Fruit fly (Drosophila melanogaster) whole organism, embryonic: Measurements from ENCODE around the gene gro.
A peak's percentile ranks its signal among the peaks of the same experiment; 100 is the strongest.

ENCODE experiments used
- Aef1 ChIP-seq: fragments of 200-800 bp; sonication (Bioruptor generic); IDR thresholded peaks from 3 replicates; pipeline ENCODE4 v1.3.6; 2022; ENCODE audit warnings: missing biosample characterization, missing genetic modification characterization
- Asciz ChIP-seq: fragments of 200-800 bp; sonication (Bioruptor generic); optimal IDR thresholded peaks from 2 replicates; lab custom pipeline; 2017; ENCODE audit warnings: missing biosample characterization, mild to moderate bottlenecking, missing genetic modification characterization, missing genetic modification reagents
- Blimp-1 ChIP-seq: fragments of 200-800 bp; sonication (Bioruptor generic); optimal IDR thresholded peaks from 3 replicates; lab custom pipeline; 2018; ENCODE audit warnings: missing biosample characterization, missing genetic modification characterization, mild to moderate bottlenecking, moderate library complexity, missing genetic modification reagents
- BtbVII ChIP-seq: fragments of 200-800 bp; sonication (Bioruptor generic); optimal IDR thresholded peaks from 3 replicates; lab custom pipeline; 2017; ENCODE audit warnings: missing biosample characterization, mild to moderate bottlenecking, missing genetic modification characterization
- CG10565 ChIP-seq: fragments of 200-800 bp; sonication (Bioruptor generic); optimal IDR thresholded peaks from 3 replicates; lab custom pipeline; 2016; ENCODE audit warnings: missing biosample characterization, mild to moderate bottlenecking, missing genetic modification characterization
- CG11723 ChIP-seq: fragments of 200-800 bp; sonication (Bioruptor generic); optimal IDR thresholded peaks from 2 replicates; lab custom pipeline; 2017; ENCODE audit warnings: missing biosample characterization, mild to moderate bottlenecking, missing genetic modification characterization
- CG14441 ChIP-seq: fragments of 200-800 bp; sonication (Bioruptor generic); IDR thresholded peaks from 2 replicates; pipeline ENCODE4 v1.3.6; 2022; ENCODE audit warnings: missing biosample characterization, missing genetic modification characterization
- CG17912 ChIP-seq: fragments of 200-800 bp; sonication (Bioruptor generic); optimal IDR thresholded peaks from 2 replicates; lab custom pipeline; 2018; ENCODE audit warnings: missing biosample characterization, mild to moderate bottlenecking, missing genetic modification characterization
- CG18599 ChIP-seq: fragments of 200-800 bp; sonication (Bioruptor generic); optimal IDR thresholded peaks from 3 replicates; lab custom pipeline; 2017; ENCODE audit warnings: missing biosample characterization, missing genetic modification characterization, mild to moderate bottlenecking, moderate library complexity, missing genetic modification reagents
- CG2678 ChIP-seq: fragments of 200-800 bp; sonication (Bioruptor generic); optimal IDR thresholded peaks from 3 replicates; lab custom pipeline; 2019; ENCODE audit warnings: missing biosample characterization, mild to moderate bottlenecking, missing genetic modification characterization, moderate library complexity
- CG2889 ChIP-seq: fragments of 200-800 bp; sonication (Bioruptor generic); IDR thresholded peaks from 3 replicates; pipeline ENCODE4 v1.3.6; 2022; ENCODE audit warnings: missing biosample characterization, missing genetic modification characterization
- CG31365 ChIP-seq: fragments of 200-800 bp; sonication (Bioruptor generic); optimal IDR thresholded peaks from 2 replicates; lab custom pipeline; 2018; ENCODE audit warnings: missing biosample characterization, mild to moderate bottlenecking, missing genetic modification characterization
- CG3407 ChIP-seq: fragments of 200-800 bp; sonication (Bioruptor generic); optimal IDR thresholded peaks from 2 replicates; lab custom pipeline; 2018; ENCODE audit warnings: missing biosample characterization, mild to moderate bottlenecking, missing genetic modification characterization
- CG6654 ChIP-seq: fragments of 200-800 bp; sonication (Bioruptor generic); optimal IDR thresholded peaks from 2 replicates; lab custom pipeline; 2017; ENCODE audit warnings: missing biosample characterization, mild to moderate bottlenecking, missing genetic modification characterization
- CG6813 ChIP-seq: fragments of 200-800 bp; sonication (Bioruptor generic); optimal IDR thresholded peaks from 2 replicates; lab custom pipeline; 2017; ENCODE audit warnings: missing biosample characterization, missing genetic modification characterization, mild to moderate bottlenecking, moderate library complexity, missing genetic modification reagents
- CG8359 ChIP-seq: fragments of 200-800 bp; sonication (Bioruptor generic); optimal IDR thresholded peaks from 2 replicates; lab custom pipeline; 2017; ENCODE audit warnings: missing biosample characterization, mild to moderate bottlenecking, missing genetic modification characterization, borderline replicate concordance
- CG8388 ChIP-seq: fragments of 200-800 bp; sonication (Bioruptor generic); optimal IDR thresholded peaks from 2 replicates; lab custom pipeline; 2019; ENCODE audit warnings: missing biosample characterization, mild to moderate bottlenecking, missing genetic modification characterization, moderate library complexity
- CG8924 ChIP-seq: fragments of 200-800 bp; optimal IDR thresholded peaks from 3 replicates; lab custom pipeline; 2019; ENCODE audit warnings: missing biosample characterization, mild to moderate bottlenecking, missing genetic modification characterization, moderate library complexity
- CG9932 ChIP-seq: fragments of 200-800 bp; sonication (Bioruptor generic); IDR thresholded peaks from 2 replicates; pipeline ENCODE4 v1.3.6; 2022; ENCODE audit warnings: missing biosample characterization, missing genetic modification characterization
- D19A ChIP-seq: fragments of 200-800 bp; optimal IDR thresholded peaks from 3 replicates; lab custom pipeline; 2019; ENCODE audit warnings: missing biosample characterization, mild to moderate bottlenecking, missing genetic modification characterization, moderate library complexity
- Dfd ChIP-seq, 2 experiments: fragments of >200 bp; optimal IDR thresholded peaks; 2 replicates each; lab custom pipeline; 2017; ENCODE audit warnings: missing biosample characterization in 2 of 2, missing genetic modification characterization in 2 of 2
- Doc2 ChIP-seq: fragments of 200-800 bp; sonication (Bioruptor generic); IDR thresholded peaks from 2 replicates; pipeline ENCODE4 v1.3.6; 2022; ENCODE audit warnings: missing biosample characterization, missing genetic modification characterization
- Ets65A ChIP-seq: fragments of 200-800 bp; sonication (Bioruptor generic); peaks from one replicate; lab custom pipeline; 2016; ENCODE audit warnings: missing biosample characterization, missing genetic modification characterization
- H2.0 ChIP-seq: fragments of 200-800 bp; sonication (Bioruptor generic); IDR thresholded peaks from 2 replicates; pipeline ENCODE4 v1.3.6; 2022; ENCODE audit warnings: missing biosample characterization, missing genetic modification characterization
- Hmr ChIP-seq: fragments of 200-800 bp; sonication (Bioruptor generic); optimal IDR thresholded peaks from 3 replicates; lab custom pipeline; 2017; ENCODE audit warnings: mild to moderate bottlenecking, missing biosample characterization, missing genetic modification reagents, missing genetic modification characterization
- Hr3 ChIP-seq: fragments of 200-800 bp; sonication (Bioruptor generic); optimal IDR thresholded peaks from 3 replicates; lab custom pipeline; 2016; ENCODE audit warnings: missing biosample characterization, missing genetic modification characterization
- MTF-1 ChIP-seq: fragments of 200-800 bp; sonication (Bioruptor generic); optimal IDR thresholded peaks from 2 replicates; lab custom pipeline; 2018; ENCODE audit warnings: missing biosample characterization, mild to moderate bottlenecking, missing genetic modification characterization, borderline replicate concordance
- Sox100B ChIP-seq: fragments of 200-800 bp; sonication (Bioruptor generic); optimal IDR thresholded peaks from 3 replicates; lab custom pipeline; 2018; ENCODE audit warnings: missing biosample characterization, mild to moderate bottlenecking, missing genetic modification characterization
- Xrp1 ChIP-seq: fragments of 200-800 bp; sonication (Bioruptor generic); IDR thresholded peaks from 2 replicates; pipeline ENCODE4 v1.3.6; 2022; ENCODE audit warnings: missing biosample characterization, missing genetic modification characterization
- btn ChIP-seq: fragments of 200-800 bp; sonication (Bioruptor generic); optimal IDR thresholded peaks from 2 replicates; lab custom pipeline; 2016; ENCODE audit warnings: missing biosample characterization, missing genetic modification characterization
- crp ChIP-seq, 2 experiments: fragments of 200-800 bp; sonication (Bioruptor generic); optimal IDR thresholded peaks; 2 replicates in 1 of 2; 3 replicates in 1 of 2; lab custom pipeline; 2017; ENCODE audit warnings: missing biosample characterization in 2 of 2, missing genetic modification characterization in 2 of 2, mild to moderate bottlenecking in 1 of 2, moderate library complexity in 1 of 2
- dm ChIP-seq: fragments of 200-800 bp; sonication (Bioruptor generic); optimal IDR thresholded peaks from 3 replicates; lab custom pipeline; 2016; ENCODE audit warnings: missing biosample characterization, missing genetic modification characterization
- dysf ChIP-seq: fragments of 200-800 bp; sonication (Bioruptor generic); IDR thresholded peaks from 3 replicates; pipeline ENCODE4 v1.3.6; 2022; ENCODE audit warnings: missing biosample characterization, missing genetic modification characterization
- esg ChIP-seq: fragments of 200-800 bp; sonication (Bioruptor generic); conservative IDR thresholded peaks from 2 replicates; pipeline ENCODE4 v1.3.6; 2022; ENCODE audit warnings: missing biosample characterization, missing genetic modification characterization
- gcm ChIP-seq: fragments of 200-800 bp; sonication (Bioruptor generic); optimal IDR thresholded peaks from 2 replicates; lab custom pipeline; 2019; ENCODE audit warnings: missing biosample characterization, mild to moderate bottlenecking, missing genetic modification characterization, moderate library complexity
- ind ChIP-seq: fragments of 200-800 bp; sonication (Bioruptor generic); optimal IDR thresholded peaks from 3 replicates; lab custom pipeline; 2016; ENCODE audit warnings: missing biosample characterization, missing genetic modification characterization
- mam ChIP-seq: fragments of 200-800 bp; sonication (Bioruptor generic); optimal IDR thresholded peaks from 3 replicates; lab custom pipeline; 2016; ENCODE audit warnings: missing biosample characterization, missing genetic modification characterization
- mld ChIP-seq: fragments of 200-800 bp; sonication (Bioruptor generic); IDR thresholded peaks from 3 replicates; pipeline ENCODE4 v1.3.6; 2022; ENCODE audit warnings: missing biosample characterization, missing genetic modification characterization; ENCODE audit not compliant: partially characterized antibody
- nom ChIP-seq: fragments of 200-800 bp; sonication (Bioruptor generic); optimal IDR thresholded peaks from 2 replicates; lab custom pipeline; 2017; ENCODE audit warnings: missing biosample characterization, missing genetic modification characterization, mild to moderate bottlenecking, moderate library complexity, missing genetic modification reagents
- peb ChIP-seq: fragments of 200-800 bp; sonication (Bioruptor generic); IDR thresholded peaks from 2 replicates; pipeline ENCODE4 v1.3.6; 2022; ENCODE audit warnings: missing biosample characterization, missing genetic modification characterization
- ranshi ChIP-seq: fragments of 200-800 bp; sonication (Bioruptor generic); IDR thresholded peaks from 2 replicates; pipeline ENCODE4 v1.3.6; 2022; ENCODE audit warnings: missing biosample characterization, missing genetic modification characterization
- sc ChIP-seq, 3 experiments: fragments of >200 bp in 2 of 3; fragments of 200-800 bp in 1 of 3; sonication (Bioruptor generic) in 1 of 3; optimal IDR thresholded peaks; 2 replicates in 2 of 3; 3 replicates in 1 of 3; lab custom pipeline; 2017; ENCODE audit warnings: mild to moderate bottlenecking in 1 of 3, missing biosample characterization in 1 of 3, missing genetic modification characterization in 1 of 3, missing genetic modification reagents in 1 of 3
- sens ChIP-seq: fragments of 200-800 bp; sonication (Bioruptor generic); peaks from one replicate; lab custom pipeline; 2016; ENCODE audit warnings: missing biosample characterization, missing genetic modification characterization
- stc ChIP-seq: fragments of 200-800 bp; sonication (Bioruptor generic); IDR thresholded peaks from 2 replicates; pipeline ENCODE4 v1.3.6; 2022; ENCODE audit warnings: missing biosample characterization, missing genetic modification characterization
- trh ChIP-seq: fragments of 200-800 bp; sonication (Bioruptor generic); optimal IDR thresholded peaks from 2 replicates; lab custom pipeline; 2016; ENCODE audit warnings: missing biosample characterization, missing genetic modification characterization
- vnd ChIP-seq: fragments of 200-800 bp; sonication (Bioruptor generic); IDR thresholded peaks from 3 replicates; pipeline ENCODE4 v1.3.6; 2022; ENCODE audit warnings: missing biosample characterization, missing genetic modification characterization; ENCODE audit not compliant: partially characterized antibody
- zf30C ChIP-seq: fragments of 200-800 bp; sonication (Bioruptor generic); optimal IDR thresholded peaks from 3 replicates; lab custom pipeline; 2018; ENCODE audit warnings: missing biosample characterization, mild to moderate bottlenecking, missing genetic modification characterization
- zfh1 ChIP-seq: fragments of 200-800 bp; sonication (Bioruptor generic); IDR thresholded peaks from 3 replicates; pipeline ENCODE4 v1.3.6; 2022; ENCODE audit warnings: missing biosample characterization, missing genetic modification characterization

The gro gene

dm6 chr3R:26012801-26013663 is 28.5 kb upstream of the gro start (continued):
- TF ChIP-seq sens (GFP tag; lab: Kevin White, UChicago) (peak; percentile 73), vnd (GFP tag; lab: Robert Waterston, UW) (no peak), Ets65A (GFP tag; lab: Kevin White, UChicago) (peak; percentile 5), Hmr (GFP tag; lab: Kevin White, UChicago) (no peak), Aef1 (GFP tag; lab: Robert Waterston, UW) (no peak), CG8924 (tag; lab: Kevin White, UChicago) (peak; percentile 57), CG8359 (GFP tag; lab: Kevin White, UChicago) (no peak), CG3407 (GFP tag; lab: Kevin White, UChicago) (peak; percentile 4), Sox100B (GFP tag; lab: Kevin White, UChicago) (peak; percentile 49), stc (no peak), Blimp-1 (peak; percentile 78), mam (GFP tag; lab: Kevin White, UChicago) (no peak), BtbVII (GFP tag; lab: Kevin White, UChicago) (no peak), mld (GFP tag; lab: Robert Waterston, UW) (no peak), dm (GFP tag; lab: Kevin White, UChicago) (no peak), ind (no peak), Xrp1 (GFP tag; lab: Robert Waterston, UW) (peak; percentile 74), peb (GFP tag; lab: Robert Waterston, UW) (peak; percentile 59; the same call in 1 of the 2 replicates), btn (GFP tag; lab: Kevin White, UChicago) (no peak), Hr3 (peak; percentile 4), CG2678 (tag; lab: Kevin White, UChicago) (peak; percentile 63), H2.0 (GFP tag; lab: Robert Waterston, UW) (no peak), CG18599 (GFP tag; lab: Kevin White, UChicago) (peak; percentile 11), CG6813 (peak; percentile 5), Dfd (GFP tag; optimal IDR thresholded peaks at IDR 0.05; lab: Kevin White, UChicago) (no peak), CG10565 (GFP tag; lab: Kevin White, UChicago) (no peak), nom (GFP tag; lab: Kevin White, UChicago) (no peak), zfh1 (GFP tag; lab: Robert Waterston, UW) (no peak), Doc2 (no peak), MTF-1 (GFP tag; lab: Kevin White, UChicago) (no peak), CG14441 (GFP tag; lab: Robert Waterston, UW) (no peak), trh (no peak), CG17912 (no peak), sc (optimal IDR thresholded peaks at IDR 0.05; lab: Kevin White, UChicago) (no peak), sc (GFP tag; optimal IDR thresholded peaks at IDR 0.05; lab: Kevin White, UChicago) (peak; percentile 39), Asciz (GFP tag; lab: Kevin White, UChicago) (peak; percentile 3), CG9932 (GFP tag; lab: Robert Waterston, UW) (no peak), CG31365 (tag; lab: Kevin White, UChicago) (no peak), ranshi (GFP tag; lab: Robert Waterston, UW) (no peak), D19A (tag; lab: Kevin White, UChicago) (peak; percentile 99), esg (GFP tag; lab: Robert Waterston, UW) (0 out of 2 replicates have a peak, but pooled peaks have one; percentile 17), crp (GFP tag; optimal IDR thresholded peaks at IDR 0.05; lab: Kevin White, UChicago) (no peak), CG11723 (GFP tag; lab: Kevin White, UChicago) (no peak), CG2889 (no peak), dysf (GFP tag; lab: Robert Waterston, UW) (no peak), gcm (GFP tag; lab: Kevin White, UChicago) (peak; percentile 16), zf30C (GFP tag; lab: Kevin White, UChicago) (no peak), CG8388 (GFP tag; lab: Kevin White, UChicago) (peak; percentile 60), CG6654 (GFP tag; lab: Kevin White, UChicago) (no peak)
